Fruit fly (Drosophila melanogaster) whole organism: ENCODE measurements around the gene lectin-21Cb.

ENCODE experiments used
- CG8478 ChIP-seq: fragments of >200 bp; optimal IDR thresholded peaks from 2 replicates; lab custom pipeline; 2018; ENCODE audit warnings: inconsistent platforms
- pan ChIP-seq: fragments of >200 bp; optimal IDR thresholded peaks from 2 replicates; lab custom pipeline; 2017

DNA sequence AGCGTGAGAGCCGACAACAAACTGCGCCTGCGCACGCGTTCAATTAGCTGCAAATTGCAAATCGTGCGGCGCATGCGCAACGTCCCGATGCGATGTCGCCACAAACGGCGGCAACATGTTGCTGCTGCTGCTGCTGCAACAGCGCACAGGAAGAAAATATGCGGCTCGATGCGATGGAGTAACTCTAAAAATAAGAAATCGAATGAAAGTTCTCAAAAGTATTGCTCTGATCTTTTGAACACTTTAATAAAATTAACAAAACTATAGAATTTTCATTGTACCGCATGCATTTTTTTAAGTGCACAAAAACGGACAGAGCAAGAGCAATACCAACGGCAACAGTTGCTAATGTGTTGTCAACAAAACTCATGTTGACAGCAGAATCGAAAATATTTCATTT lies 14.8 kb downstream of the lectin-21Cb start:
- TF ChIP-seq pan (lab: Kevin White, UChicago), result no peak
- TF ChIP-seq CG8478 (lab: Kevin White, UChicago), result no peak
